Worm (Caenorhabditis elegans): ENCODE data around the gene sel-7.

DNA sequence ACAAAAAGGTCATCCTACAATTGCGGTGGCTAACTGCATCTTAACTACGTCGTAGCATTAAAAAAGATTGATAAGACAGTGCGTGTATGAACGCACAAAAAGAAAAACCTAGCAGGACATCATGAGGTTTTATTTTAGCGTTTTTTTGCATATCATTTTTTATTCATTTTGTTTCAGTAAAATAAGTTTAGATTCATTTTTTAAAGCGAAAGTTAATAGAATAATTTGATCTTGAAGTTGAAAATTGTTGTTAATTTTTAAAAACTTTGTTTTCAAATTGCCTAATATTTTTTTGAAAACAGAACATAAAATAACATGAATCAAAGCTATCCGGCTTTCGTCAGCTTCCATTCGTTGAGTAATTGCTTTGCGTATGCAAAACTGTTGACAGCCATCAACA is 26.7 kb downstream of the sel-7 start, which contains the start of gene prx-1:
- TF ChIP-seq ama-1 (optimal IDR thresholded peaks at IDR 0.05) (no peak), tbx-37 (GFP tag; conservative IDR thresholded peaks at IDR 0.05) (no peak), hnd-1 (tag; optimal IDR thresholded peaks at IDR 0.05) (no peak), flt-1 (GFP tag; IDR thresholded peaks at IDR 0.05) (no peak)
